Worm (Caenorhabditis elegans): Measurements from ENCODE around the gene ZK856.7.

ce11 chrV:10246967-10247366 is 45.1 kb downstream of the ZK856.7 start:
- TF ChIP-seq pha-4 (tag; optimal IDR thresholded peaks at IDR 0.05) (peak; percentile 67), ztf-4 (tag; optimal IDR thresholded peaks at IDR 0.05) (no peak), lin-15B (tag; optimal IDR thresholded peaks at IDR 0.05) (no peak), aly-2 (tag; optimal IDR thresholded peaks at IDR 0.05) (no peak), nhr-77 (tag; optimal IDR thresholded peaks at IDR 0.05) (no peak), nfya-1 (tag; optimal IDR thresholded peaks at IDR 0.05; ENCODE audit: insufficient read depth) (peak; percentile 41), tbx-2 (tag; optimal IDR thresholded peaks at IDR 0.05) (no peak), R02D3.7 (tag; optimal IDR thresholded peaks at IDR 0.05) (no peak)
